Worm (Caenorhabditis elegans): ENCODE measurements around the gene Y62H9A.11.

The Y62H9A.11 gene

DNA sequence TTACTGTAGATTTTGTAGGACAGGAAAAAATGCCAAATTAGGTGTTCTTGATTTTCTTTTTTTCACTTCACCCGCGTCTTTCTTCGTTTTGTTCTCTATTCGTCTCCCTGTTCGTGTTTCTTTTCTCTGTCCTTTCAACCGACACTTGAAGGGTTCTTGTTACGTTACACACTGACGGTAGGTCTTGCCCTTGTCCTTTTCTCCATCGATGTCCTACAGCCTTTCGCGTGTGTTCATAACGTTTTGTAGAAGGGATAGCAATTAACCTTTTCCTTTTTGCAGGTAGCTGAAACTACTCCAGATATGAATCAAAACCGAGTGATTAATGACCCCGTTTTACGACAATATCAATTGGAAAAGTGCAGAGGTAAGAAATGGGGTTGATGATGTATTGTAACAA is 17.0 kb upstream of the Y62H9A.11 start, which contains the start of gene F55G7.1:
Gene F55G7.1 (plus strand): TSS at position 276 of the 400 bp plus-strand sequence.
- TF ChIP-seq bed-3 (GFP tag; optimal IDR thresholded peaks at IDR 0.05): no peak
- peak; percentile 9 for TF ChIP-seq nhr-237 (tag; optimal IDR thresholded peaks at IDR 0.05)

DNA sequence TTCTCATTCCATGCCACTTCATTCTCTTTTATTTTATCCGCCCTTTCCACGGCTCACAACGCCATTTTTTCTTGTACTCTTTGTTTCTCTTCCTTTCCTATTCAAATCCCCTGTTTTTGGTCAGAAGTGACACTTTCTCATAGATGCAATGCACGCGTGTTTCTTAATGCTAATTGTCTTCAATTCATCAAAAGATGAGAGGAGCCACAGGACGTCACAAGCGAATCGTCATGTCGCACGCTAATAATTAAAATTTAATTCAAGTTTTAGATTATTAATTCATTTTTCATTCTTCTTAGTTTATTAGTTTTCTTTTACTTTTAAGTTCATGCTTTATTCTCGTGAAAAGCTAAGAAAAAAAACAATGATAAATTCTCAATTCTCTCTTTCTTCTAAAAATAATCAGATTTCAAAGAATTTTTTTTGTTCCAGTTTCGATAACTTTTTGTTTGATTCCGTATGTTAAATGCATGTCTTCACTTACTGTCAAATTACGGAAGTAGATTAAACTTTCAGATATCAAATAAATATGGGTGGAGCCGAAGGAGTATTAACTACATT is 13.6 kb upstream of the Y62H9A.11 start, which contains the start of gene Y62H9A.14:
Gene Y62H9A.14 (plus strand): TSS at position 511 of the 561 bp plus-strand sequence.
- TF ChIP-seq zip-8 (tag; optimal IDR thresholded peaks at IDR 0.05) (no peak), mep-1 (tag; optimal IDR thresholded peaks at IDR 0.05) (no peak), blmp-1 (tag; optimal IDR thresholded peaks at IDR 0.05) (no peak), M03D4.4 (tag; optimal IDR thresholded peaks at IDR 0.05) (no peak), lin-32 (GFP tag; optimal IDR thresholded peaks at IDR 0.05) (no peak), elt-3 (tag; optimal IDR thresholded peaks at IDR 0.05) (no peak), unc-39 (tag; optimal IDR thresholded peaks at IDR 0.05) (no peak), nhr-28 (tag; optimal IDR thresholded peaks at IDR 0.05) (no peak), nhr-12 (tag; optimal IDR thresholded peaks at IDR 0.05) (no peak), nhr-2 (tag; optimal IDR thresholded peaks at IDR 0.05) (no peak)

- no peak for TF ChIP-seq nhr-76 (tag; optimal IDR thresholded peaks at IDR 0.05)
- no peak for TF ChIP-seq mls-2 (tag; optimal IDR thresholded peaks at IDR 0.05)
- TF ChIP-seq zip-8 (tag; optimal IDR thresholded peaks at IDR 0.05): no peak
- TF ChIP-seq lin-13 (tag; optimal IDR thresholded peaks at IDR 0.05): no peak
- TF ChIP-seq bed-3 (GFP tag; optimal IDR thresholded peaks at IDR 0.05): no peak
- TF ChIP-seq drap-1 (GFP tag; optimal IDR thresholded peaks at IDR 0.05): no peak
- no peak for TF ChIP-seq mep-1 (tag; optimal IDR thresholded peaks at IDR 0.05)
- no peak for TF ChIP-seq nhr-12 (tag; optimal IDR thresholded peaks at IDR 0.05)
- TF ChIP-seq ces-1 (GFP tag; optimal IDR thresholded peaks at IDR 0.05): no peak
- TF ChIP-seq ztf-11 (tag; optimal IDR thresholded peaks at IDR 0.05): no peak
- TF ChIP-seq ceh-39 (tag; optimal IDR thresholded peaks at IDR 0.05): no peak
- TF ChIP-seq sptf-1 (tag; optimal IDR thresholded peaks at IDR 0.05): no peak
- TF ChIP-seq nhr-28 (tag; optimal IDR thresholded peaks at IDR 0.05): no peak
- TF ChIP-seq mab-5 (tag; optimal IDR thresholded peaks at IDR 0.05): no peak
- no peak for TF ChIP-seq lsy-2 (tag; optimal IDR thresholded peaks at IDR 0.05)
- TF ChIP-seq hlh-1 (tag; optimal IDR thresholded peaks at IDR 0.05): no peak
- TF ChIP-seq ceh-43 (GFP tag; optimal IDR thresholded peaks at IDR 0.05): no peak
- no peak for TF ChIP-seq elt-3 (tag; optimal IDR thresholded peaks at IDR 0.05)
- TF ChIP-seq M03D4.4 (tag; optimal IDR thresholded peaks at IDR 0.05): no peak
- no peak for TF ChIP-seq flh-1 (GFP tag; optimal IDR thresholded peaks at IDR 0.05)
Observed at ce11 chrX:11917994-11918393, 10.8 kb upstream of the Y62H9A.11 start, which contains the start of gene Y62H9A.16. Y62H9A.16 (plus strand) TSS chrX:11918294.

- TF ChIP-seq mab-5 (tag; optimal IDR thresholded peaks at IDR 0.05) (no peak), lsy-2 (tag; optimal IDR thresholded peaks at IDR 0.05) (no peak), nhr-76 (tag; optimal IDR thresholded peaks at IDR 0.05) (no peak), unc-39 (tag; optimal IDR thresholded peaks at IDR 0.05) (no peak), ceh-39 (tag; optimal IDR thresholded peaks at IDR 0.05) (no peak), mls-2 (tag; optimal IDR thresholded peaks at IDR 0.05) (no peak)
Observed at ce11 chrX:11916705-11917104, 9.5 kb upstream of the Y62H9A.11 start, which contains the start of gene Y62H9A.13. Y62H9A.13 (plus strand) TSS chrX:11917005.

DNA sequence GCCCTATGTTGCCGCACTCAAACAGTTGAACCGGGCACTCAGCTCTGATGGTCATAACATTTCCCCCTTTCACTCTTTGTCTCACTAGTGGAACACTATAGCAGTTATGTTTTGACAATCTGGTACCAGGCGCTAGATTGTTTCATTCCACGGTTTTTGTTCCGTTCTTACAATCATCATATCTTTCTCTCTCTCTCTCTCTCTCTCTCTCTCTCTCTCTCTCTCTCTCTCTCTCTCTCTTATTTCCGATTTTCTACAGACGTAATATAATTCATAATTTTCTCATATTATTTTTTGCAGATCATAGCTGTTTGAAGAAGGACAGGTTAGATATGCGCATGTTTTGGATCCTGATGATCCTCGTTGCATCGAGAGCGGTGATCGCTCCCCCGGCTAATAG is 6.7 kb upstream of the Y62H9A.11 start, which contains the start of gene Y62H9A.12:
Gene Y62H9A.12 (plus strand): TSS at position 301 of the 400 bp plus-strand sequence.
- TF ChIP-seq bed-3 (GFP tag; optimal IDR thresholded peaks at IDR 0.05): no peak

DNA sequence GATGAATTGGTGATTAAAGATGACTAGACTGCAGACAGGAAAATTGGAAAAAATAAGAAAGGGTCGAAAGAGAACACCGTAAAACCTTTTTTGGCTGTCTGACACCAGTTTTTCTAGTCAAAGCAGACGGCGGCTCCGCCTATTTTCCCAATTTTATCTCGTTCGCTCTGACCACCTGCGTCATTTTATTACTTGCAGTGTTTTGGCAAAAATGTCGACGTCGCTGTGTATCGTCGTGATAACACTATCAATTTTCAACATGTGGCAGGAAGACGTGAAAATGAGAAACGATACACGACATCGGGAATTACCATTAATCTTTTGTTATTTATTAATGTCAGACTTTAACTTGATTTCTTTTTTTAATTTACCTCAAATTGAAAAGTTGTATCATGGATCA is 2.9 kb upstream of the Y62H9A.11 start, which contains the start of gene Y62H9A.15:
Gene Y62H9A.15 (minus strand): TSS at position 100 of the 400 bp plus-strand sequence.
- TF ChIP-seq ham-2 (GFP tag; optimal IDR thresholded peaks at IDR 0.05) (no peak), ces-1 (GFP tag; optimal IDR thresholded peaks at IDR 0.05) (no peak), lin-32 (GFP tag; optimal IDR thresholded peaks at IDR 0.05) (no peak), mep-1 (tag; optimal IDR thresholded peaks at IDR 0.05) (no peak), blmp-1 (tag; optimal IDR thresholded peaks at IDR 0.05) (no peak), sptf-1 (tag; optimal IDR thresholded peaks at IDR 0.05) (no peak), ztf-11 (tag; optimal IDR thresholded peaks at IDR 0.05) (no peak), unc-62 (GFP tag; optimal IDR thresholded peaks at IDR 0.05) (no peak), bed-3 (GFP tag; optimal IDR thresholded peaks at IDR 0.05) (no peak), hlh-1 (tag; optimal IDR thresholded peaks at IDR 0.05) (no peak), snpc-4 (tag; optimal IDR thresholded peaks at IDR 0.05) (no peak), sem-2 (GFP tag; optimal IDR thresholded peaks at IDR 0.05) (no peak), lsy-2 (tag; optimal IDR thresholded peaks at IDR 0.05) (no peak), unc-120 (tag; optimal IDR thresholded peaks at IDR 0.05; ENCODE audit: poor library complexity, severe bottlenecking) (no peak), mls-2 (tag; optimal IDR thresholded peaks at IDR 0.05) (no peak), elt-3 (tag; optimal IDR thresholded peaks at IDR 0.05) (no peak), pha-4 (tag; optimal IDR thresholded peaks at IDR 0.05) (no peak), nhr-76 (tag; optimal IDR thresholded peaks at IDR 0.05) (no peak)
